Fruit fly (Drosophila melanogaster) whole organism, embryonic: ENCODE results near the gene I-2.

Experiments
- Abd-B ChIP-seq: fragments of 200-800 bp; sonication (Bioruptor generic); optimal IDR thresholded peaks from 2 replicates; lab custom pipeline; 2018; ENCODE audit warnings: missing biosample characterization, mild to moderate bottlenecking, missing genetic modification characterization, moderate library complexity
- BEAF-32 ChIP-seq: fragments of 200-800 bp; sonication (Bioruptor generic); optimal IDR thresholded peaks from 3 replicates; lab custom pipeline; 2017; ENCODE audit warnings: missing biosample characterization, missing genetic modification characterization, mild to moderate bottlenecking, moderate library complexity, missing genetic modification reagents
- CG10267 ChIP-seq: fragments of 200-800 bp; sonication (Bioruptor generic); optimal IDR thresholded peaks from 2 replicates; lab custom pipeline; 2018; ENCODE audit warnings: missing biosample characterization, mild to moderate bottlenecking, missing genetic modification characterization, moderate library complexity
- CG10321 ChIP-seq: fragments of 200-800 bp; sonication (Bioruptor generic); IDR thresholded peaks from 2 replicates; pipeline ENCODE4 v1.3.6; 2022; ENCODE audit warnings: missing biosample characterization, missing genetic modification characterization
- CG11085 ChIP-seq: fragments of 200-800 bp; sonication (Bioruptor generic); IDR thresholded peaks from 2 replicates; pipeline ENCODE4 v1.3.6; 2022; ENCODE audit warnings: missing biosample characterization, missing genetic modification characterization
- CG11560 ChIP-seq: fragments of 200-800 bp; sonication (Bioruptor generic); IDR thresholded peaks from 3 replicates; pipeline ENCODE4 v1.3.6; 2022; ENCODE audit warnings: missing biosample characterization, missing genetic modification characterization
- CG11695 ChIP-seq: fragments of 200-800 bp; sonication (Bioruptor generic); IDR thresholded peaks from 3 replicates; pipeline ENCODE4 v1.3.6; 2022; ENCODE audit warnings: missing biosample characterization, missing genetic modification characterization
- CG12071 ChIP-seq: fragments of 200-800 bp; sonication (Bioruptor generic); optimal IDR thresholded peaks from 3 replicates; lab custom pipeline; 2018; ENCODE audit warnings: missing biosample characterization, mild to moderate bottlenecking, missing genetic modification characterization
- CG13775 ChIP-seq: fragments of 200-800 bp; sonication (Bioruptor generic); optimal IDR thresholded peaks from 3 replicates; lab custom pipeline; 2017; ENCODE audit warnings: missing biosample characterization, mild to moderate bottlenecking, missing genetic modification characterization
- CG13894 ChIP-seq: fragments of 200-800 bp; sonication (Bioruptor generic); optimal IDR thresholded peaks from 3 replicates; lab custom pipeline; 2018; ENCODE audit warnings: missing biosample characterization, mild to moderate bottlenecking, missing genetic modification characterization, moderate library complexity
- CG2129 ChIP-seq: fragments of 200-800 bp; sonication (Bioruptor generic); IDR thresholded peaks from 2 replicates; pipeline ENCODE4 v1.3.6; 2022; ENCODE audit warnings: missing biosample characterization, missing genetic modification characterization; ENCODE audit not compliant: partially characterized antibody
- CG2712 ChIP-seq: fragments of 200-800 bp; optimal IDR thresholded peaks from 3 replicates; lab custom pipeline; 2019; ENCODE audit warnings: missing biosample characterization, mild to moderate bottlenecking, missing genetic modification characterization, moderate library complexity
- CG2875 ChIP-seq: fragments of 200-800 bp; sonication (Bioruptor generic); optimal IDR thresholded peaks from 2 replicates; lab custom pipeline; 2017; ENCODE audit warnings: missing biosample characterization, mild to moderate bottlenecking, missing genetic modification characterization, missing genetic modification reagents
- CG30020 ChIP-seq: fragments of 200-800 bp; optimal IDR thresholded peaks from 2 replicates; lab custom pipeline; 2019; ENCODE audit warnings: missing biosample characterization, mild to moderate bottlenecking, missing genetic modification characterization, moderate library complexity
- CG32532 ChIP-seq: fragments of 200-800 bp; sonication (Bioruptor generic); IDR thresholded peaks from 2 replicates; pipeline ENCODE4 v1.3.6; 2022; ENCODE audit warnings: missing biosample characterization, missing genetic modification characterization
- CG3838 ChIP-seq: fragments of 200-800 bp; sonication (Bioruptor generic); optimal IDR thresholded peaks from 3 replicates; lab custom pipeline; 2016; ENCODE audit warnings: missing biosample characterization, missing genetic modification characterization
- CG4328 ChIP-seq: fragments of 200-800 bp; sonication (Bioruptor generic); optimal IDR thresholded peaks from 3 replicates; lab custom pipeline; 2017; ENCODE audit warnings: missing biosample characterization, missing genetic modification reagents, missing genetic modification characterization
- CG4360 ChIP-seq: fragments of 200-800 bp; sonication (Bioruptor generic); IDR thresholded peaks from 2 replicates; pipeline ENCODE4 v1.3.6; 2022; ENCODE audit warnings: missing biosample characterization, missing genetic modification characterization
- CG6854 ChIP-seq: fragments of 200-800 bp; sonication (Bioruptor generic); optimal IDR thresholded peaks from 3 replicates; lab custom pipeline; 2017; ENCODE audit warnings: missing biosample characterization, mild to moderate bottlenecking, missing genetic modification characterization
- CG7963 ChIP-seq: fragments of 200-800 bp; sonication (Bioruptor generic); IDR thresholded peaks from 3 replicates; pipeline ENCODE4 v1.3.6; 2022; ENCODE audit warnings: missing biosample characterization, missing genetic modification characterization; ENCODE audit not compliant: partially characterized antibody
- CG8089 ChIP-seq: fragments of 200-800 bp; sonication (Bioruptor generic); optimal IDR thresholded peaks from 3 replicates; lab custom pipeline; 2016; ENCODE audit warnings: missing biosample characterization, missing genetic modification characterization
- CG9727 ChIP-seq: fragments of 200-800 bp; sonication (Bioruptor generic); optimal IDR thresholded peaks from 3 replicates; lab custom pipeline; 2017; ENCODE audit warnings: missing biosample characterization, mild to moderate bottlenecking, missing genetic modification characterization
- Drgx ChIP-seq: fragments of 200-800 bp; sonication (Bioruptor generic); IDR thresholded peaks from 2 replicates; pipeline ENCODE4 v1.3.6; 2022; ENCODE audit warnings: missing biosample characterization, missing genetic modification characterization
- Ets65A ChIP-seq: fragments of 200-800 bp; sonication (Bioruptor generic); peaks from one replicate; lab custom pipeline; 2016; ENCODE audit warnings: missing biosample characterization, missing genetic modification characterization
- HmgZ ChIP-seq: fragments of 200-800 bp; sonication (Bioruptor generic); optimal IDR thresholded peaks from 2 replicates; lab custom pipeline; 2018; ENCODE audit warnings: missing biosample characterization, mild to moderate bottlenecking, missing genetic modification characterization
- PHDP ChIP-seq: fragments of 200-800 bp; sonication (Bioruptor generic); optimal IDR thresholded peaks from 3 replicates; lab custom pipeline; 2018; ENCODE audit warnings: missing biosample characterization, mild to moderate bottlenecking, missing genetic modification characterization, moderate library complexity
- Sin3A ChIP-seq: fragments of >200 bp; optimal IDR thresholded peaks from 2 replicates; lab custom pipeline; 2018
- aop ChIP-seq: fragments of 200-800 bp; sonication (Bioruptor generic); IDR thresholded peaks from 2 replicates; pipeline ENCODE4 v1.3.6; 2022; ENCODE audit warnings: missing biosample characterization, missing genetic modification characterization
- fru ChIP-seq: fragments of >200 bp; optimal IDR thresholded peaks from 2 replicates; lab custom pipeline; 2017
- hbn ChIP-seq: fragments of 200-800 bp; sonication (Bioruptor generic); IDR thresholded peaks from 2 replicates; pipeline ENCODE4 v1.3.6; 2022; ENCODE audit warnings: missing biosample characterization, missing genetic modification characterization; ENCODE audit not compliant: partially characterized antibody
- lov ChIP-seq, 2 experiments: fragments of 200-800 bp in 1 of 2; fragments of >200 bp in 1 of 2; sonication (Bioruptor generic) in 1 of 2; IDR thresholded peaks in 1 of 2; optimal IDR thresholded peaks in 1 of 2; 2 replicates in 1 of 2; 3 replicates in 1 of 2; pipeline versions ENCODE4 v1.3.6 to Lab custom; 2017 to 2022; ENCODE audit warnings: missing biosample characterization in 1 of 2, missing genetic modification characterization in 1 of 2
- nmo ChIP-seq: fragments of 200-800 bp; sonication (Bioruptor generic); optimal IDR thresholded peaks from 2 replicates; lab custom pipeline; 2018; ENCODE audit warnings: missing biosample characterization, mild to moderate bottlenecking, missing genetic modification characterization, moderate library complexity
- onecut ChIP-seq: fragments of 200-800 bp; sonication (Bioruptor generic); IDR thresholded peaks from 2 replicates; pipeline ENCODE4 v1.3.6; 2022; ENCODE audit warnings: missing biosample characterization, missing genetic modification characterization
- peb ChIP-seq: fragments of 200-800 bp; sonication (Bioruptor generic); IDR thresholded peaks from 2 replicates; pipeline ENCODE4 v1.3.6; 2022; ENCODE audit warnings: missing biosample characterization, missing genetic modification characterization
- phol ChIP-seq: fragments of 200-800 bp; sonication (Bioruptor generic); optimal IDR thresholded peaks from 3 replicates; lab custom pipeline; 2018; ENCODE audit warnings: missing biosample characterization, mild to moderate bottlenecking, missing genetic modification characterization, moderate library complexity
- prd ChIP-seq, 3 experiments: fragments of >200 bp in 2 of 3; fragments of 200-800 bp in 1 of 3; sonication (Bioruptor generic) in 1 of 3; optimal IDR thresholded peaks in 2 of 3; IDR thresholded peaks in 1 of 3; 2 replicates in 2 of 3; 3 replicates in 1 of 3; pipeline versions ENCODE4 v1.3.6 to Lab custom; 2017 to 2022; ENCODE audit warnings: missing biosample characterization in 1 of 3, missing genetic modification characterization in 1 of 3
- stwl ChIP-seq: fragments of 200-800 bp; sonication (Bioruptor generic); optimal IDR thresholded peaks from 3 replicates; lab custom pipeline; 2018; ENCODE audit warnings: missing biosample characterization, mild to moderate bottlenecking, missing genetic modification characterization, moderate library complexity
- tll ChIP-seq, 2 experiments: fragments of 200-800 bp in 1 of 2; fragments of >200 bp in 1 of 2; sonication (Bioruptor generic) in 1 of 2; optimal IDR thresholded peaks; 2 replicates each; lab custom pipeline; 2017 to 2019; ENCODE audit warnings: missing biosample characterization in 2 of 2, missing genetic modification characterization in 2 of 2, mild to moderate bottlenecking in 1 of 2, moderate library complexity in 1 of 2
- ttk ChIP-seq: fragments of 200-800 bp; sonication (Bioruptor generic); IDR thresholded peaks from 2 replicates; pipeline ENCODE4 v2.1.2; 2022; ENCODE audit warnings: missing biosample characterization, missing genetic modification characterization
- vnd ChIP-seq: fragments of 200-800 bp; sonication (Bioruptor generic); IDR thresholded peaks from 3 replicates; pipeline ENCODE4 v1.3.6; 2022; ENCODE audit warnings: missing biosample characterization, missing genetic modification characterization; ENCODE audit not compliant: partially characterized antibody
- vvl ChIP-seq: fragments of 200-800 bp; sonication (Bioruptor generic); IDR thresholded peaks from 2 replicates; pipeline ENCODE4 v1.3.6; 2022; ENCODE audit warnings: missing biosample characterization, missing genetic modification characterization
- wor ChIP-seq: fragments of 200-800 bp; sonication (Bioruptor generic); IDR thresholded peaks from 2 replicates; pipeline ENCODE4 v1.3.6; 2022; ENCODE audit warnings: missing biosample characterization, missing genetic modification characterization
- zfh1 ChIP-seq: fragments of 200-800 bp; sonication (Bioruptor generic); IDR thresholded peaks from 3 replicates; pipeline ENCODE4 v1.3.6; 2022; ENCODE audit warnings: missing biosample characterization, missing genetic modification characterization
- zfh2 ChIP-seq: fragments of 200-800 bp; sonication (Bioruptor generic); optimal IDR thresholded peaks from 2 replicates; lab custom pipeline; 2016; ENCODE audit warnings: missing biosample characterization, missing genetic modification characterization

I-2 gene

dm6 chr3L:9872035-9872434 lies 35.4 kb upstream of the I-2 start:
- TF ChIP-seq Drgx (GFP tag; lab: Robert Waterston, UW) (peak; percentile 49; the same call in 1 of the 2 replicates), vvl (GFP tag; lab: Robert Waterston, UW) (no peak)
- TF ChIP-seq, all 482 proteins: peak for 1

dm6 chr3L:9865053-9865442 lies 28.4 kb upstream of the I-2 start:
- TF ChIP-seq CG4360 (GFP tag; lab: Robert Waterston, UW): peak; percentile 91
- TF ChIP-seq CG2875 (GFP tag; lab: Kevin White, UChicago): no peak

dm6 chr3L:9864275-9865052 lies 27.9 kb upstream of the I-2 start, which contains the start of the genes iPLA2-VIA and Ciz1:
iPLA2-VIA (minus strand) TSS chr3L:9864349.
Ciz1 (plus strand) TSS chr3L:9864639.
- peak; percentile 23 to 34 for TF ChIP-seq tll (GFP tag; optimal IDR thresholded peaks at IDR 0.05; lab: Kevin White, UChicago)
- no peak for TF ChIP-seq CG13894 (tag; lab: Kevin White, UChicago)
- no peak for TF ChIP-seq CG3838
- TF ChIP-seq onecut (GFP tag; lab: Robert Waterston, UW): peak; percentile 92
- peak; percentile 50; the same call in 1 of the 2 replicates for TF ChIP-seq hbn (GFP tag; lab: Robert Waterston, UW)
- TF ChIP-seq CG10321 (GFP tag; lab: Robert Waterston, UW): no peak
- TF ChIP-seq phol (tag; lab: Kevin White, UChicago): peak; percentile 97
- no peak for TF ChIP-seq CG12071 (GFP tag; lab: Kevin White, UChicago)
- TF ChIP-seq Sin3A: peak; percentile 93
- TF ChIP-seq wor (GFP tag; lab: Robert Waterston, UW): no peak
- TF ChIP-seq aop (GFP tag; lab: Robert Waterston, UW): no peak
- peak; percentile 52; the same call in 1 of the 2 replicates for TF ChIP-seq CG2129
- no peak for TF ChIP-seq zfh1 (GFP tag; lab: Robert Waterston, UW)
- TF ChIP-seq CG6854 (GFP tag; lab: Kevin White, UChicago): no peak
- TF ChIP-seq CG32532: no peak
- TF ChIP-seq CG9727 (GFP tag; lab: Kevin White, UChicago): peak; percentile 23
- TF ChIP-seq peb: no peak
- no peak for TF ChIP-seq fru (lab: Kevin White, UChicago)
- no peak; the same call in 2 of the 3 replicates for TF ChIP-seq CG11560
- peak; percentile 94 for TF ChIP-seq Ets65A
- TF ChIP-seq Abd-B (GFP tag; lab: Kevin White, UChicago): no peak
- peak; percentile 82 for TF ChIP-seq nmo (GFP tag; lab: Kevin White, UChicago)
- peak; percentile 74 for TF ChIP-seq vnd
- peak; percentile 8 for TF ChIP-seq HmgZ
- TF ChIP-seq PHDP (tag; lab: Kevin White, UChicago): no peak
- peak; percentile 59 for TF ChIP-seq CG30020 (tag; lab: Kevin White, UChicago)
- peak; percentile 50 for TF ChIP-seq stwl (tag; lab: Kevin White, UChicago)
- TF ChIP-seq lov (optimal IDR thresholded peaks at IDR 0.05; lab: Kevin White, UChicago): no peak
- TF ChIP-seq lov (GFP tag; IDR thresholded peaks at IDR 0.05; lab: Robert Waterston, UW): no peak
- TF ChIP-seq CG11695 (GFP tag; lab: Robert Waterston, UW): no peak
- TF ChIP-seq prd (optimal IDR thresholded peaks at IDR 0.05; lab: Kevin White, UChicago): no peak
- peak; percentile 45; the same call in 1 of the 3 replicates for TF ChIP-seq prd (GFP tag; IDR thresholded peaks at IDR 0.05; lab: Robert Waterston, UW)
- TF ChIP-seq CG11085 (GFP tag; lab: Robert Waterston, UW): no peak
- peak; percentile 61 for TF ChIP-seq CG2712
- peak; percentile 82 for TF ChIP-seq CG10267 (tag; lab: Kevin White, UChicago)
- peak; percentile 47; the same call in 1 of the 3 replicates for TF ChIP-seq CG7963
- TF ChIP-seq CG8089 (GFP tag; lab: Kevin White, UChicago): no peak
- peak; percentile 92 for TF ChIP-seq BEAF-32 (GFP tag; lab: Kevin White, UChicago)
- no peak for TF ChIP-seq CG13775
- no peak for TF ChIP-seq CG4328 (GFP tag; lab: Kevin White, UChicago)
- peak; percentile 15 for TF ChIP-seq zfh2 (GFP tag; lab: Kevin White, UChicago)
- TF ChIP-seq ttk (GFP tag; lab: Robert Waterston, UW): no peak
